Fruit fly (Drosophila melanogaster): ENCODE measurements around the gene Pomp.

dm6 chr2L:20801801-20802200 is 14.3 kb downstream of the Pomp start:
- no peak for TF ChIP-seq CG9705 (GFP tag; optimal IDR thresholded peaks at IDR 0.05)
- TF ChIP-seq pan (optimal IDR thresholded peaks at IDR 0.05), result no peak
- TF ChIP-seq usp (GFP tag; optimal IDR thresholded peaks at IDR 0.05), result no peak
- no peak for TF ChIP-seq rgr (GFP tag; optimal IDR thresholded peaks at IDR 0.05)
- TF ChIP-seq psq (GFP tag; optimal IDR thresholded peaks at IDR 0.05), result no peak
- no peak for TF ChIP-seq Hr78 (GFP tag; optimal IDR thresholded peaks at IDR 0.05)
- no peak for TF ChIP-seq Dfd (GFP tag; optimal IDR thresholded peaks at IDR 0.05)
- TF ChIP-seq OdsH (GFP tag; optimal IDR thresholded peaks at IDR 0.05), result no peak
- TF ChIP-seq tai (GFP tag; optimal IDR thresholded peaks at IDR 0.05), result no peak
- TF ChIP-seq h (GFP tag; optimal IDR thresholded peaks at IDR 0.05), result no peak
- no peak for TF ChIP-seq fru (GFP tag; optimal IDR thresholded peaks at IDR 0.05)
- no peak for TF ChIP-seq br (GFP tag; optimal IDR thresholded peaks at IDR 0.05)
